Fruit fly (Drosophila melanogaster): ENCODE data around the gene CG45491.
A peak's percentile ranks its signal among the peaks of the same experiment; 100 is the strongest.

Gene CG45491

dm6 chrX:19897328-19897990, 41.3 kb downstream of the CG45491 start (continued):
- TF ChIP-seq hkb (optimal IDR thresholded peaks at IDR 0.05), result no peak
- TF ChIP-seq hkb (GFP tag; IDR thresholded peaks at IDR 0.05), result no peak
- no peak for TF ChIP-seq zfh2 (GFP tag; optimal IDR thresholded peaks at IDR 0.05)
- no peak for TF ChIP-seq CG10209 (GFP tag; optimal IDR thresholded peaks at IDR 0.05)
- TF ChIP-seq lmd (GFP tag; IDR thresholded peaks at IDR 0.05), result no peak
- TF ChIP-seq Oli (tag; optimal IDR thresholded peaks at IDR 0.05), result no peak
- TF ChIP-seq HLH4C (GFP tag; IDR thresholded peaks at IDR 0.05; ENCODE audit: partially characterized antibody), result no peak
- no peak for TF ChIP-seq ara (GFP tag; IDR thresholded peaks at IDR 0.05)
- peak; percentile 20 for TF ChIP-seq cg (GFP tag; optimal IDR thresholded peaks at IDR 0.05)
- TF ChIP-seq CG3163 (GFP tag; optimal IDR thresholded peaks at IDR 0.05), result no peak
- no peak for TF ChIP-seq D (optimal IDR thresholded peaks at IDR 0.05)
- no peak for TF ChIP-seq D (GFP tag; optimal IDR thresholded peaks at IDR 0.05)
- peak; percentile 16 for TF ChIP-seq CG17385 (GFP tag; optimal IDR thresholded peaks at IDR 0.05)
- 0 out of 3 replicates have a peak, but pooled peaks have one; percentile 45 for TF ChIP-seq ken (GFP tag; IDR thresholded peaks at IDR 0.05)
- 0 out of 2 replicates have a peak, but pooled peaks have one; percentile 11 for TF ChIP-seq Rfx (GFP tag; IDR thresholded peaks at IDR 0.05)
- no peak for TF ChIP-seq CG14441 (GFP tag; IDR thresholded peaks at IDR 0.05)
- TF ChIP-seq row (GFP tag; IDR thresholded peaks at IDR 0.05), result peak; percentile 85; the same call in 2 of the 3 replicates
- no peak for TF ChIP-seq lbe (GFP tag; optimal IDR thresholded peaks at IDR 0.05)
- TF ChIP-seq unpg (GFP tag; optimal IDR thresholded peaks at IDR 0.05), result no peak
- TF ChIP-seq tna (GFP tag; IDR thresholded peaks at IDR 0.05; ENCODE audit: partially characterized antibody), result no peak
- no peak for TF ChIP-seq CG17829 (tag; optimal IDR thresholded peaks at IDR 0.05)
- 0 out of 3 replicates have a peak, but pooled peaks have one; percentile 12 for TF ChIP-seq CG6175 (GFP tag; IDR thresholded peaks at IDR 0.05)
- no peak for TF ChIP-seq aop (GFP tag; IDR thresholded peaks at IDR 0.05)
- no peak for TF ChIP-seq ash1 (GFP tag; optimal IDR thresholded peaks at IDR 0.05)
- no peak for TF ChIP-seq ranshi (GFP tag; IDR thresholded peaks at IDR 0.05)
- no peak for TF ChIP-seq Bgb (GFP tag; IDR thresholded peaks at IDR 0.05; ENCODE audit: partially characterized antibody)
- TF ChIP-seq tll (GFP tag; optimal IDR thresholded peaks at IDR 0.05), result peak in 1 of 2 experiments; percentile 56

- TF ChIP-seq CG34376 (GFP tag; optimal IDR thresholded peaks at IDR 0.05), result no peak
- no peak for TF ChIP-seq Oaz (GFP tag; IDR thresholded peaks at IDR 0.05)
- TF ChIP-seq sr (GFP tag; IDR thresholded peaks at IDR 0.05), result 0 out of 3 replicates have a peak, but pooled peaks have one; percentile 21
- TF ChIP-seq Eip74EF (GFP tag; optimal IDR thresholded peaks at IDR 0.05), result peak in 1 of 2 experiments; percentile 51
- peak; percentile 67 for TF ChIP-seq CG12769 (tag; optimal IDR thresholded peaks at IDR 0.05)
- peak; percentile 38; the same call in 1 of the 2 replicates for TF ChIP-seq vvl (GFP tag; IDR thresholded peaks at IDR 0.05)
- TF ChIP-seq sd (tag; optimal IDR thresholded peaks at IDR 0.05), result peak; percentile 78
- TF ChIP-seq chinmo (GFP tag; IDR thresholded peaks at IDR 0.05; ENCODE audit: partially characterized antibody), result 0 out of 4 replicates have a peak, but pooled peaks have one; percentile 50
- peak; percentile 51 for TF ChIP-seq Med (GFP tag)
- no peak for TF ChIP-seq CG8765 (GFP tag; IDR thresholded peaks at IDR 0.05)
- no peak for TF ChIP-seq slou (GFP tag; optimal IDR thresholded peaks at IDR 0.05)
Measured at dm6 chrX:19892070-19892469, 46.7 kb downstream of the CG45491 start.
